Fruit fly (Drosophila melanogaster) whole organism, adult: ENCODE results near the gene Prm.

ENCODE experiments used
- Crg-1 ChIP-seq: fragments of 200-800 bp; sonication (Bioruptor generic); optimal IDR thresholded peaks from 2 replicates; lab custom pipeline; 2016; ENCODE audit warnings: missing biosample characterization, missing genetic modification characterization
- pad ChIP-seq: fragments of 200-800 bp; sonication (Bioruptor generic); optimal IDR thresholded peaks from 3 replicates; lab custom pipeline; 2017; ENCODE audit warnings: missing biosample characterization, missing genetic modification characterization, mild to moderate bottlenecking, moderate library complexity, missing genetic modification reagents

DNA sequence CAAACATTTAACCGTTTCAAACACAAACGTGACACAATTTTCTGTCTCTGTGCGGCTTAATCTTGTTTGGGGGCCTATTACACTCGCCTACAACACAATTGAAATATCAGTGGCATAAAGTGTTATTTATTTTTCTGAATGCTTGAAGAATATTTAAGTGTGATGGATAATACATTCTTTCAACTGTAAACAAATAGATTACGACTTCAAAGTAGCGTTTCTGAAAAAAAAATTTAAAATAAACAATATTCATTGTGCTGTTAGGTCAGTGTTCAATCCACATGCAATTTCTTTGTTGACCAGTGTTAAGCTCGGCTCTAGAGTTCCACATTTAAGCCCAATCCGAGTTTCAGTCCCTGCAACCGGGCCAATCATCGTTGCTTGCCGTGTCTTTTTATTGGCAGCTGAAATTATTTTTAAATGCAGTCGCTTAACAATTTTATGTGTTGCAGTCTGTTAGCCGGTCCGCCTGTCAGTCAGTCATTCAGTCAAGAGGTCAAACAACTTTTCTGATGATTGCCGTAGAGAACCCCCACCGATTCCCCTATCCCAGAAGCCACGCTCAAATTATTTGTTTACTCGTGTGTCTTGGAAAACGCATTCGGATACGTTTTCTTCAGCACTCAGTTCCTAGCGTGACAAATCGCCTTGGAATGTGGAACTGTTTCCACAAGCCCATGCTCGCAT is 28.0 kb upstream of the Prm start:
- no peak for TF ChIP-seq Crg-1 (GFP tag; lab: Kevin White, UChicago)
- no peak for TF ChIP-seq pad (GFP tag; lab: Kevin White, UChicago)
